Worm (Caenorhabditis elegans): Measurements from ENCODE around the gene mks-2.

The mks-2 gene

ce11 chrII:6250782-6251461, 31.7 kb upstream of the mks-2 start, which contains the start of gene phb-2 (continued):
- TF ChIP-seq egl-5 (tag; optimal IDR thresholded peaks at IDR 0.05) (peak; percentile 89), sea-2 (GFP tag; optimal IDR thresholded peaks at IDR 0.05) (no peak), ceh-16 (tag; optimal IDR thresholded peaks at IDR 0.05) (no peak), aly-2 (tag; optimal IDR thresholded peaks at IDR 0.05) (no peak), unc-39 (tag; optimal IDR thresholded peaks at IDR 0.05) (no peak), lin-39 (tag; optimal IDR thresholded peaks at IDR 0.05) (peak; percentile 91), snpc-4 (tag; optimal IDR thresholded peaks at IDR 0.05) (peak; percentile 79), skn-1 (tag; optimal IDR thresholded peaks at IDR 0.05) (peak; percentile 72), ceh-28 (tag; optimal IDR thresholded peaks at IDR 0.05) (peak; percentile 53), ZK546.5 (tag; optimal IDR thresholded peaks at IDR 0.05) (no peak), ceh-9 (tag; optimal IDR thresholded peaks at IDR 0.05) (no peak), daf-12 (tag; optimal IDR thresholded peaks at IDR 0.05) (no peak), mml-1 (tag; optimal IDR thresholded peaks at IDR 0.05) (no peak), nhr-43 (tag; optimal IDR thresholded peaks at IDR 0.05; ENCODE audit: poor library complexity, severe bottlenecking) (peak; percentile 53)

DNA sequence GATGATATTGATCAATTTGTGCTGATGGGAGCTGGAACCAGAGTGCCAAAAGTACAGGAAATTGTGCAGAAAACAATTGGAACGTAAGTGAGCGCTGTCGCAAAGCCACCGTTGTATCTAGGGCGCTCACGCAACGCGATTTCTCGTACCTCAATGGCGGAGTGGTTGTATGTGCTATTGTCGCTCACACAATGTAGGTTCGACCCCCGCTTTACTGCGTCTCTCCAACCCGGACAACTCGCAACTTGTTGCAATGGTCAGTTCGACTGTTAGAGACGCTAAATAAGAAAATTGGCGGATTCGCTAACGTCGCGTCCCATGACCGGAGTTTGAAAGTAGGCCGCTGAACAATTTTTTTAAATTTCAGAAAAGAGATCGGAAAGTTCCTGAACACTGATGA, 29.3 kb upstream of the mks-2 start:
- TF ChIP-seq zag-1 (tag; optimal IDR thresholded peaks at IDR 0.05) (no peak), unc-39 (tag; optimal IDR thresholded peaks at IDR 0.05) (no peak), ama-1 (optimal IDR thresholded peaks at IDR 0.05) (no peak), nhr-237 (tag; optimal IDR thresholded peaks at IDR 0.05) (no peak), snpc-4 (tag; optimal IDR thresholded peaks at IDR 0.05) (no peak), jun-1 (tag; optimal IDR thresholded peaks at IDR 0.05) (no peak), ceh-9 (tag; optimal IDR thresholded peaks at IDR 0.05) (no peak), ZK546.5 (tag; optimal IDR thresholded peaks at IDR 0.05) (no peak), mml-1 (tag; optimal IDR thresholded peaks at IDR 0.05) (no peak), R02D3.7 (tag; optimal IDR thresholded peaks at IDR 0.05) (no peak), lin-15B (tag; optimal IDR thresholded peaks at IDR 0.05) (peak; percentile 2), ceh-28 (tag; optimal IDR thresholded peaks at IDR 0.05) (no peak), egl-27 (tag; optimal IDR thresholded peaks at IDR 0.05) (no peak), lin-39 (tag; optimal IDR thresholded peaks at IDR 0.05) (peak; percentile 82), fos-1 (tag; optimal IDR thresholded peaks at IDR 0.05) (no peak), mdl-1 (tag; optimal IDR thresholded peaks at IDR 0.05) (no peak), nhr-23 (tag; optimal IDR thresholded peaks at IDR 0.05) (peak; percentile 59), nhr-28 (tag; optimal IDR thresholded peaks at IDR 0.05) (no peak), nhr-77 (tag; optimal IDR thresholded peaks at IDR 0.05) (no peak), tbx-2 (tag; optimal IDR thresholded peaks at IDR 0.05) (peak; percentile 19), nhr-43 (tag; optimal IDR thresholded peaks at IDR 0.05; ENCODE audit: poor library complexity, severe bottlenecking) (peak; percentile 70), nhr-11 (tag; optimal IDR thresholded peaks at IDR 0.05) (no peak), aly-2 (tag; optimal IDR thresholded peaks at IDR 0.05) (no peak), ceh-16 (tag; optimal IDR thresholded peaks at IDR 0.05) (no peak), elt-3 (tag; optimal IDR thresholded peaks at IDR 0.05) (no peak), unc-62 (GFP tag; optimal IDR thresholded peaks at IDR 0.05) (no peak), pha-4 (tag; optimal IDR thresholded peaks at IDR 0.05) (peak; percentile 85), nhr-67 (tag; optimal IDR thresholded peaks at IDR 0.05) (no peak), nhr-12 (tag; optimal IDR thresholded peaks at IDR 0.05) (no peak), egl-5 (tag; optimal IDR thresholded peaks at IDR 0.05) (no peak), pqm-1 (tag; optimal IDR thresholded peaks at IDR 0.05) (peak; percentile 24), hmg-11 (tag; optimal IDR thresholded peaks at IDR 0.05) (peak; percentile 22), lsy-12 (tag; optimal IDR thresholded peaks at IDR 0.05) (no peak), fkh-10 (GFP tag; optimal IDR thresholded peaks at IDR 0.05) (no peak), fkh-2 (tag; optimal IDR thresholded peaks at IDR 0.05) (no peak), sea-2 (GFP tag; optimal IDR thresholded peaks at IDR 0.05) (no peak), ztf-11 (tag; optimal IDR thresholded peaks at IDR 0.05) (no peak), eor-1 (tag; optimal IDR thresholded peaks at IDR 0.05) (no peak), ztf-4 (tag; optimal IDR thresholded peaks at IDR 0.05) (no peak), elt-1 (tag; optimal IDR thresholded peaks at IDR 0.05) (no peak), nfya-1 (tag; optimal IDR thresholded peaks at IDR 0.05; ENCODE audit: insufficient read depth) (peak; percentile 59), skn-1 (tag; optimal IDR thresholded peaks at IDR 0.05) (no peak), nhr-25 (tag; optimal IDR thresholded peaks at IDR 0.05) (peak; percentile 18), elt-2 (tag; optimal IDR thresholded peaks at IDR 0.05) (peak; percentile 21), daf-12 (tag; optimal IDR thresholded peaks at IDR 0.05) (no peak), ceh-82 (tag; optimal IDR thresholded peaks at IDR 0.05) (no peak), nhr-76 (tag; optimal IDR thresholded peaks at IDR 0.05) (no peak)
